Fruit fly (Drosophila melanogaster) whole organism, prepupa: ENCODE data around the gene Chchd2.

Experiments used
- CG10631 ChIP-seq: fragments of 200-800 bp; sonication (Bioruptor generic); optimal IDR thresholded peaks from 2 replicates; lab custom pipeline; 2016; ENCODE audit warnings: missing biosample characterization, missing genetic modification characterization
- CG10669 ChIP-seq: fragments of 200-800 bp; sonication (Bioruptor generic); optimal IDR thresholded peaks from 3 replicates; lab custom pipeline; 2018; ENCODE audit warnings: missing biosample characterization, mild to moderate bottlenecking, missing genetic modification characterization, moderate library complexity
- CG11762 ChIP-seq: fragments of 200-800 bp; sonication (Bioruptor generic); optimal IDR thresholded peaks from 3 replicates; lab custom pipeline; 2016; ENCODE audit warnings: missing biosample characterization, missing genetic modification characterization; ENCODE audit not compliant: insufficient read depth
- CG11902 ChIP-seq: fragments of 200-800 bp; sonication (Bioruptor generic); optimal IDR thresholded peaks from 3 replicates; lab custom pipeline; 2016; ENCODE audit warnings: missing biosample characterization, missing genetic modification characterization
- CG15336 ChIP-seq: fragments of 200-800 bp; sonication (Bioruptor generic); IDR thresholded peaks from 2 replicates; pipeline ENCODE4 v1.3.6; 2022; ENCODE audit warnings: missing biosample characterization, missing genetic modification characterization
- CG3032 ChIP-seq: fragments of 200-800 bp; optimal IDR thresholded peaks from 2 replicates; lab custom pipeline; 2019; ENCODE audit warnings: missing biosample characterization, mild to moderate bottlenecking, missing genetic modification characterization, moderate library complexity
- CG31627 ChIP-seq: fragments of 200-800 bp; sonication (Bioruptor generic); optimal IDR thresholded peaks from 3 replicates; lab custom pipeline; 2016; ENCODE audit warnings: missing biosample characterization, missing genetic modification characterization
- CG32006 ChIP-seq: fragments of 200-800 bp; sonication (Bioruptor generic); optimal IDR thresholded peaks from 3 replicates; lab custom pipeline; 2017; ENCODE audit warnings: missing biosample characterization, mild to moderate bottlenecking, missing genetic modification characterization
- CG3919 ChIP-seq: fragments of 200-800 bp; sonication (Bioruptor generic); optimal IDR thresholded peaks from 3 replicates; lab custom pipeline; 2016; ENCODE audit warnings: missing biosample characterization, missing genetic modification characterization
- CG4318 ChIP-seq: fragments of 200-800 bp; sonication (Bioruptor generic); optimal IDR thresholded peaks from 3 replicates; lab custom pipeline; 2017; ENCODE audit warnings: missing biosample characterization, mild to moderate bottlenecking, missing genetic modification characterization
- CG6163 ChIP-seq: fragments of 200-800 bp; sonication (Bioruptor generic); IDR thresholded peaks from 3 replicates; pipeline ENCODE4 v1.3.6; 2022; ENCODE audit warnings: missing biosample characterization, missing genetic modification characterization
- CG6276 ChIP-seq: fragments of 200-800 bp; sonication (Bioruptor generic); optimal IDR thresholded peaks from 2 replicates; lab custom pipeline; 2017; ENCODE audit warnings: missing biosample characterization, mild to moderate bottlenecking, missing genetic modification characterization
- CG6792 ChIP-seq: fragments of 200-800 bp; sonication (Bioruptor generic); optimal IDR thresholded peaks from 3 replicates; lab custom pipeline; 2016; ENCODE audit warnings: missing biosample characterization, missing genetic modification characterization
- CG7368 ChIP-seq: fragments of 200-800 bp; sonication (Bioruptor generic); optimal IDR thresholded peaks from 3 replicates; lab custom pipeline; 2016; ENCODE audit warnings: missing biosample characterization, missing genetic modification characterization
- CG8119 ChIP-seq: fragments of 200-800 bp; sonication (Bioruptor generic); IDR thresholded peaks from 3 replicates; pipeline ENCODE4 v1.3.6; 2022; ENCODE audit warnings: missing biosample characterization, missing genetic modification characterization
- CG8319 ChIP-seq: fragments of 200-800 bp; sonication (Bioruptor generic); optimal IDR thresholded peaks from 3 replicates; lab custom pipeline; 2016; ENCODE audit warnings: missing biosample characterization, missing genetic modification characterization
- CG8632 ChIP-seq: fragments of 200-800 bp; sonication (Bioruptor generic); optimal IDR thresholded peaks from 3 replicates; lab custom pipeline; 2016; ENCODE audit warnings: missing biosample characterization, missing genetic modification characterization
- Eip75B ChIP-seq: fragments of 200-800 bp; sonication (Bioruptor generic); optimal IDR thresholded peaks from 3 replicates; lab custom pipeline; 2016; ENCODE audit warnings: missing biosample characterization, missing genetic modification characterization
- Eip78C ChIP-seq: fragments of 200-800 bp; sonication (Bioruptor generic); peaks from one replicate; lab custom pipeline; 2016; ENCODE audit warnings: missing biosample characterization, missing genetic modification characterization
- Eip93F ChIP-seq: fragments of 200-800 bp; sonication (Bioruptor generic); optimal IDR thresholded peaks from 2 replicates; lab custom pipeline; 2016; ENCODE audit warnings: missing biosample characterization, mild to moderate bottlenecking, missing genetic modification characterization
- Ets96B ChIP-seq: fragments of 200-800 bp; optimal IDR thresholded peaks from 2 replicates; lab custom pipeline; 2019; ENCODE audit warnings: missing biosample characterization, mild to moderate bottlenecking, missing genetic modification characterization, moderate library complexity
- Gug ChIP-seq: fragments of 200-800 bp; sonication (Bioruptor generic); IDR thresholded peaks from 2 replicates; pipeline ENCODE4 v1.3.6; 2022; ENCODE audit warnings: missing biosample characterization, missing genetic modification characterization
- Hr39 ChIP-seq: fragments of 200-800 bp; sonication (Bioruptor generic); optimal IDR thresholded peaks from 2 replicates; lab custom pipeline; 2016; ENCODE audit warnings: missing biosample characterization, missing genetic modification characterization
- Hr4 ChIP-seq: fragments of 200-800 bp; sonication (Bioruptor generic); optimal IDR thresholded peaks from 3 replicates; lab custom pipeline; 2016; ENCODE audit warnings: missing biosample characterization, missing genetic modification characterization
- Lpt ChIP-seq: fragments of 200-800 bp; sonication (Bioruptor generic); optimal IDR thresholded peaks from 3 replicates; lab custom pipeline; 2016; ENCODE audit warnings: missing biosample characterization, missing genetic modification characterization
- Met ChIP-seq: fragments of 200-800 bp; sonication (Bioruptor generic); optimal IDR thresholded peaks from 3 replicates; lab custom pipeline; 2016; ENCODE audit warnings: missing biosample characterization, missing genetic modification characterization
- OdsH ChIP-seq: fragments of 200-800 bp; sonication (Bioruptor generic); optimal IDR thresholded peaks from 3 replicates; lab custom pipeline; 2016; ENCODE audit warnings: missing biosample characterization, missing genetic modification characterization
- Smox ChIP-seq: fragments of 200-800 bp; sonication (Bioruptor generic); optimal IDR thresholded peaks from 3 replicates; lab custom pipeline; 2016; ENCODE audit warnings: missing biosample characterization, missing genetic modification characterization
- Sox102F ChIP-seq: fragments of 200-800 bp; sonication (Bioruptor generic); optimal IDR thresholded peaks from 2 replicates; lab custom pipeline; 2016; ENCODE audit warnings: missing biosample characterization, mild to moderate bottlenecking, missing genetic modification characterization
- Sox14 ChIP-seq: fragments of 200-800 bp; sonication (Bioruptor generic); optimal IDR thresholded peaks from 3 replicates; lab custom pipeline; 2016; ENCODE audit warnings: missing biosample characterization, missing genetic modification characterization
- Sox15 ChIP-seq: fragments of 200-800 bp; sonication (Bioruptor generic); optimal IDR thresholded peaks from 3 replicates; lab custom pipeline; 2016; ENCODE audit warnings: missing biosample characterization, missing genetic modification characterization
- achi ChIP-seq: fragments of 200-800 bp; sonication (Bioruptor generic); optimal IDR thresholded peaks from 3 replicates; lab custom pipeline; 2016; ENCODE audit warnings: missing biosample characterization, missing genetic modification characterization
- acj6 ChIP-seq: fragments of 200-800 bp; sonication (Bioruptor generic); optimal IDR thresholded peaks from 3 replicates; lab custom pipeline; 2016; ENCODE audit warnings: missing biosample characterization, missing genetic modification characterization
- dac ChIP-seq: fragments of 200-800 bp; sonication (Bioruptor generic); optimal IDR thresholded peaks from 2 replicates; lab custom pipeline; 2017; ENCODE audit warnings: missing biosample characterization, mild to moderate bottlenecking, missing genetic modification characterization
- esn ChIP-seq: fragments of 200-800 bp; sonication (Bioruptor generic); optimal IDR thresholded peaks from 2 replicates; lab custom pipeline; 2016; ENCODE audit warnings: missing biosample characterization, mild to moderate bottlenecking, missing genetic modification characterization, moderate library complexity
- fd59A ChIP-seq: fragments of 200-800 bp; sonication (Bioruptor generic); optimal IDR thresholded peaks from 2 replicates; lab custom pipeline; 2017; ENCODE audit warnings: missing biosample characterization, mild to moderate bottlenecking, missing genetic modification characterization, missing genetic modification reagents
- fd85E ChIP-seq: fragments of 200-800 bp; sonication (Bioruptor generic); optimal IDR thresholded peaks from 3 replicates; lab custom pipeline; 2016; ENCODE audit warnings: missing biosample characterization, missing genetic modification characterization
- fkh ChIP-seq: fragments of 200-800 bp; sonication (Bioruptor generic); optimal IDR thresholded peaks from 3 replicates; lab custom pipeline; 2017; ENCODE audit warnings: missing biosample characterization, mild to moderate bottlenecking, missing genetic modification characterization, moderate library complexity
- lz ChIP-seq: fragments of 200-800 bp; sonication (Bioruptor generic); optimal IDR thresholded peaks from 3 replicates; lab custom pipeline; 2016; ENCODE audit warnings: missing biosample characterization, missing genetic modification characterization
- net ChIP-seq: fragments of 200-800 bp; sonication (Bioruptor generic); optimal IDR thresholded peaks from 3 replicates; lab custom pipeline; 2016; ENCODE audit warnings: missing biosample characterization, missing genetic modification characterization
- pdm3 ChIP-seq: fragments of 200-800 bp; sonication (Bioruptor generic); optimal IDR thresholded peaks from 3 replicates; lab custom pipeline; 2016; ENCODE audit warnings: missing biosample characterization, missing genetic modification characterization
- salr ChIP-seq, 2 experiments: fragments of 200-800 bp; sonication (Bioruptor generic); optimal IDR thresholded peaks; 3 replicates each; lab custom pipeline; 2016 to 2018; ENCODE audit warnings: missing biosample characterization in 2 of 2, missing genetic modification characterization in 2 of 2, mild to moderate bottlenecking in 1 of 2
- ss ChIP-seq, 2 experiments: fragments of 200-800 bp; sonication (Bioruptor generic); optimal IDR thresholded peaks; 2 replicates in 1 of 2; 3 replicates in 1 of 2; lab custom pipeline; 2017 to 2018; ENCODE audit warnings: mild to moderate bottlenecking in 2 of 2, missing biosample characterization in 2 of 2, missing genetic modification characterization in 2 of 2, moderate library complexity in 1 of 2
- svp ChIP-seq: fragments of 200-800 bp; sonication (Bioruptor generic); peaks from one replicate; lab custom pipeline; 2016; ENCODE audit warnings: missing biosample characterization, missing genetic modification characterization
- topi ChIP-seq: fragments of 200-800 bp; sonication (Bioruptor generic); optimal IDR thresholded peaks from 3 replicates; lab custom pipeline; 2016; ENCODE audit warnings: missing biosample characterization, missing genetic modification characterization
- vri ChIP-seq: fragments of 200-800 bp; sonication (Bioruptor generic); optimal IDR thresholded peaks from 3 replicates; lab custom pipeline; 2016; ENCODE audit warnings: missing biosample characterization, mild to moderate bottlenecking, missing genetic modification characterization

Gene Chchd2

dm6 chrX:17183486-17183885 is 34.7 kb downstream of the Chchd2 start:
- TF ChIP-seq Sox14 (GFP tag; lab: Kevin White, UChicago) = no peak
- no peak for TF ChIP-seq fd85E
- no peak for TF ChIP-seq CG32006 (GFP tag; lab: Kevin White, UChicago)
- TF ChIP-seq CG8119 (GFP tag; lab: Robert Waterston, UW) = no peak
- no peak for TF ChIP-seq fkh (GFP tag; lab: Kevin White, UChicago)
- TF ChIP-seq esn = no peak
- TF ChIP-seq CG31627 = no peak
- no peak for TF ChIP-seq fd59A (GFP tag; lab: Kevin White, UChicago)
- no peak for TF ChIP-seq CG4318 (GFP tag; lab: Kevin White, UChicago)
- TF ChIP-seq CG8632 = no peak
- no peak for TF ChIP-seq CG10631
- TF ChIP-seq CG7368 = no peak
- no peak for TF ChIP-seq Sox102F
- TF ChIP-seq CG15336 (GFP tag; lab: Robert Waterston, UW) = no peak
- TF ChIP-seq Eip93F (GFP tag; lab: Kevin White, UChicago) = no peak
- no peak for TF ChIP-seq Smox (GFP tag; lab: Kevin White, UChicago)
- TF ChIP-seq Ets96B (tag; lab: Kevin White, UChicago) = no peak
- TF ChIP-seq CG6163 (GFP tag; lab: Robert Waterston, UW) = no peak
- no peak for TF ChIP-seq CG3919 (GFP tag; lab: Kevin White, UChicago)

- no peak for TF ChIP-seq Smox (GFP tag; lab: Kevin White, UChicago)
- TF ChIP-seq CG6792 (GFP tag; lab: Kevin White, UChicago) = no peak
- TF ChIP-seq vri (GFP tag; lab: Kevin White, UChicago) = peak; percentile 98
- no peak for TF ChIP-seq lz
- no peak for TF ChIP-seq CG6276 (GFP tag; lab: Kevin White, UChicago)
- no peak for TF ChIP-seq dac
- TF ChIP-seq CG8319 = no peak
- TF ChIP-seq fkh (GFP tag; lab: Kevin White, UChicago) = peak; percentile 24
- TF ChIP-seq CG8632 = no peak
- no peak for TF ChIP-seq CG6163 (GFP tag; lab: Robert Waterston, UW)
- no peak for TF ChIP-seq CG8119 (GFP tag; lab: Robert Waterston, UW)
- no peak for TF ChIP-seq CG10631
- no peak for TF ChIP-seq Lpt (GFP tag; lab: Kevin White, UChicago)
Observed at dm6 chrX:17186432-17186831, 37.6 kb downstream of the Chchd2 start.

- TF ChIP-seq CG4318 (GFP tag; lab: Kevin White, UChicago) (peak; percentile 2), acj6 (GFP tag; lab: Kevin White, UChicago) (peak; percentile 53), CG10669 (GFP tag; lab: Kevin White, UChicago) (no peak), CG31627 (no peak), Gug (GFP tag; lab: Robert Waterston, UW) (0 out of 2 replicates have a peak, but pooled peaks have one; percentile 12), ss (GFP tag; optimal IDR thresholded peaks at IDR 0.05; lab: Kevin White, UChicago) (no peak), OdsH (GFP tag; lab: Kevin White, UChicago) (peak; percentile 62), CG11762 (GFP tag; lab: Kevin White, UChicago) (peak; percentile 31), esn (peak; percentile 53), Sox102F (peak; percentile 20), CG10631 (no peak), svp (GFP tag; lab: Kevin White, UChicago) (peak; percentile 38), vri (GFP tag; lab: Kevin White, UChicago) (no peak), Eip75B (GFP tag; lab: Kevin White, UChicago) (no peak), CG7368 (peak; percentile 8), CG8319 (peak; percentile 42), CG6792 (GFP tag; lab: Kevin White, UChicago) (peak; percentile 41), CG8632 (peak; percentile 52), net (GFP tag; lab: Kevin White, UChicago) (peak; percentile 48), Sox15 (peak; percentile 32), Eip78C (peak; percentile 80), CG6163 (GFP tag; lab: Robert Waterston, UW) (peak; percentile 58; the same call in 2 of the 3 replicates), achi (peak; percentile 55), CG32006 (GFP tag; lab: Kevin White, UChicago) (peak; percentile 54), topi (GFP tag; lab: Kevin White, UChicago) (peak; percentile 41), Hr4 (GFP tag; lab: Kevin White, UChicago) (no peak), Smox (GFP tag; lab: Kevin White, UChicago) (peak; percentile 29), fd85E (no peak), CG15336 (GFP tag; lab: Robert Waterston, UW) (peak; percentile 63), Met (GFP tag; lab: Kevin White, UChicago) (peak; percentile 54), pdm3 (GFP tag; lab: Kevin White, UChicago) (peak; percentile 35), Sox14 (GFP tag; lab: Kevin White, UChicago) (peak; percentile 19), CG11902 (GFP tag; lab: Kevin White, UChicago) (peak; percentile 20), salr (GFP tag; optimal IDR thresholded peaks at IDR 0.05; lab: Kevin White, UChicago) (peak in 1 of 2 experiments; percentile 35), CG3032 (tag; lab: Kevin White, UChicago) (no peak), Hr39 (GFP tag; lab: Kevin White, UChicago) (no peak), dac (no peak)
Observed at dm6 chrX:17187495-17187894, 38.7 kb downstream of the Chchd2 start.
